Fruit fly (Drosophila melanogaster) S2 (cell line): ENCODE data around the gene Dscam4.

ENCODE experiments used
- CG8478 ChIP-seq: fragments of >200 bp; optimal IDR thresholded peaks from 2 replicates; lab custom pipeline; 2018
- CTCF ChIP-seq, 2 experiments: fragments of >200 bp; optimal IDR thresholded peaks; 2 replicates each; lab custom pipeline; 2018

dm6 chr3L:8284651-8285050 lies 46.2 kb downstream of the Dscam4 start:
- TF ChIP-seq CTCF (optimal IDR thresholded peaks at IDR 0.05; lab: Kevin White, UChicago) (no peak), CG8478 (no peak)
